Fruit fly (Drosophila melanogaster) whole organism, wandering third instar larva: ENCODE results near the gene IP3K2.

ENCODE experiments used
- Abd-B ChIP-seq: fragments of >200 bp; optimal IDR thresholded peaks from 2 replicates; lab custom pipeline; 2017; ENCODE audit warnings: missing biosample characterization, missing genetic modification characterization
- CG32264 ChIP-seq: fragments of 200-800 bp; sonication (Bioruptor generic); optimal IDR thresholded peaks from 2 replicates; lab custom pipeline; 2016; ENCODE audit warnings: missing biosample characterization, missing genetic modification characterization
- CG9705 ChIP-seq: fragments of 200-800 bp; sonication (Bioruptor generic); optimal IDR thresholded peaks from 2 replicates; lab custom pipeline; 2018; ENCODE audit warnings: missing biosample characterization, mild to moderate bottlenecking, missing genetic modification characterization
- CrebA ChIP-seq: fragments of 200-800 bp; sonication (Bioruptor generic); optimal IDR thresholded peaks from 2 replicates; lab custom pipeline; 2016; ENCODE audit warnings: missing biosample characterization, mild to moderate bottlenecking, missing genetic modification characterization, borderline replicate concordance
- Dfd ChIP-seq: fragments of >200 bp; optimal IDR thresholded peaks from 2 replicates; lab custom pipeline; 2017; ENCODE audit warnings: missing biosample characterization, missing genetic modification characterization
- Dif ChIP-seq: fragments of 200-275, 200-300 bp; sonication (Bioruptor generic); optimal IDR thresholded peaks from 2 replicates; lab custom pipeline; 2018; ENCODE audit warnings: missing biosample characterization, missing genetic modification characterization; ENCODE audit not compliant: partially characterized antibody
- GATAd ChIP-seq: sonication (Bioruptor generic); optimal IDR thresholded peaks from 2 replicates; lab custom pipeline; 2016; ENCODE audit warnings: missing biosample characterization, missing genetic modification characterization
- HLH106 ChIP-seq: fragments of 200-800 bp; optimal IDR thresholded peaks from 3 replicates; lab custom pipeline; 2019; ENCODE audit warnings: missing biosample characterization, mild to moderate bottlenecking, missing genetic modification characterization, moderate library complexity
- Hnf4 ChIP-seq: fragments of 200-800 bp; sonication (Bioruptor generic); optimal IDR thresholded peaks from 2 replicates; lab custom pipeline; 2016; ENCODE audit warnings: missing biosample characterization, mild to moderate bottlenecking, missing genetic modification characterization
- Hr78 ChIP-seq: fragments of >200 bp; optimal IDR thresholded peaks from 2 replicates; lab custom pipeline; 2017; ENCODE audit warnings: missing biosample characterization, missing genetic modification characterization
- Hr83 ChIP-seq: fragments of 200-300 bp; sonication (Bioruptor generic); optimal IDR thresholded peaks from 2 replicates; lab custom pipeline; 2016; ENCODE audit warnings: missing biosample characterization, mild to moderate bottlenecking, missing genetic modification characterization, moderate library complexity; ENCODE audit not compliant: poor library complexity, severe bottlenecking
- Jra ChIP-seq: sonication (Bioruptor generic); optimal IDR thresholded peaks from 2 replicates; lab custom pipeline; 2016; ENCODE audit warnings: missing biosample characterization, missing genetic modification characterization
- Mio ChIP-seq: sonication (Bioruptor generic); optimal IDR thresholded peaks from 2 replicates; lab custom pipeline; 2016; ENCODE audit warnings: missing biosample characterization, missing genetic modification characterization
- Myc ChIP-seq: fragments of >200 bp; optimal IDR thresholded peaks from 2 replicates; lab custom pipeline; 2017
- N ChIP-seq: fragments of >200 bp; optimal IDR thresholded peaks from 2 replicates; lab custom pipeline; 2018; ENCODE audit warnings: missing biosample characterization, missing external identifiers, missing genetic modification characterization
- OdsH ChIP-seq: fragments of 200-800 bp; sonication (Bioruptor generic); optimal IDR thresholded peaks from 2 replicates; lab custom pipeline; 2016; ENCODE audit warnings: missing biosample characterization, mild to moderate bottlenecking, missing genetic modification characterization
- Rel ChIP-seq, 2 experiments: fragments of 200-800 bp; sonication (Bioruptor generic) in 1 of 2; optimal IDR thresholded peaks; 2 replicates in 1 of 2; 3 replicates in 1 of 2; lab custom pipeline; 2016 to 2019; ENCODE audit warnings: mild to moderate bottlenecking in 2 of 2, missing biosample characterization in 2 of 2, missing genetic modification characterization in 2 of 2, moderate library complexity in 1 of 2
- Sp1 ChIP-seq: fragments of 200-800 bp; sonication (Bioruptor generic); optimal IDR thresholded peaks from 3 replicates; lab custom pipeline; 2019; ENCODE audit warnings: missing biosample characterization, mild to moderate bottlenecking, missing genetic modification characterization, moderate library complexity
- Vsx2 ChIP-seq: fragments of 200-300, 225-300 bp; sonication (Bioruptor generic); optimal IDR thresholded peaks from 2 replicates; lab custom pipeline; 2018; ENCODE audit warnings: missing biosample characterization, missing genetic modification characterization; ENCODE audit not compliant: partially characterized antibody
- br ChIP-seq: fragments of 200-800 bp; sonication (Bioruptor generic); optimal IDR thresholded peaks from 2 replicates; lab custom pipeline; 2016; ENCODE audit warnings: missing biosample characterization, missing genetic modification characterization
- brk ChIP-seq: fragments of 200-800 bp; sonication (Bioruptor generic); optimal IDR thresholded peaks from 2 replicates; lab custom pipeline; 2016; ENCODE audit warnings: missing biosample characterization, mild to moderate bottlenecking, missing genetic modification characterization
- dl ChIP-seq, 2 experiments: fragments of 175-275, 200-275 bp in 1 of 2; fragments of 200-275 bp in 1 of 2; sonication (Bioruptor generic); optimal IDR thresholded peaks; lab custom pipeline; 2018; ENCODE audit warnings: mild to moderate bottlenecking in 2 of 2, missing biosample characterization in 2 of 2, missing genetic modification characterization in 2 of 2, moderate library complexity in 2 of 2; ENCODE audit not compliant: partially characterized antibody in 2 of 2, insufficient read depth in 1 of 2
- dmrt93B ChIP-seq: fragments of 200-800 bp; sonication (Bioruptor generic); optimal IDR thresholded peaks from 2 replicates; lab custom pipeline; 2018; ENCODE audit warnings: missing biosample characterization, mild to moderate bottlenecking, missing genetic modification characterization
- dsf ChIP-seq: sonication (Bioruptor generic); optimal IDR thresholded peaks from 2 replicates; lab custom pipeline; 2016; ENCODE audit warnings: missing biosample characterization, missing genetic modification characterization, borderline replicate concordance
- ey ChIP-seq: fragments of 200-800 bp; sonication (Bioruptor generic); optimal IDR thresholded peaks from 2 replicates; lab custom pipeline; 2016; ENCODE audit warnings: missing biosample characterization, missing genetic modification characterization
- foxo ChIP-seq, 2 experiments: fragments of 200-800 bp; sonication (Bioruptor generic); optimal IDR thresholded peaks; 2 replicates in 1 of 2; 3 replicates in 1 of 2; lab custom pipeline; 2016 to 2017; ENCODE audit warnings: missing biosample characterization in 2 of 2, missing genetic modification characterization in 2 of 2
- fru ChIP-seq: fragments of 200-800 bp; sonication (Bioruptor generic); optimal IDR thresholded peaks from 3 replicates; lab custom pipeline; 2016; ENCODE audit warnings: missing biosample characterization, mild to moderate bottlenecking, missing genetic modification characterization
- h ChIP-seq: fragments of 200-800 bp; sonication (Bioruptor generic); optimal IDR thresholded peaks from 3 replicates; lab custom pipeline; 2016; ENCODE audit warnings: missing biosample characterization, mild to moderate bottlenecking, missing genetic modification characterization
- jim ChIP-seq: fragments of 175-275, 200-325 bp; sonication (Bioruptor generic); optimal IDR thresholded peaks from 2 replicates; lab custom pipeline; 2016; ENCODE audit warnings: missing biosample characterization, mild to moderate bottlenecking, missing genetic modification characterization
- lola ChIP-seq: fragments of >200 bp; optimal IDR thresholded peaks from 2 replicates; lab custom pipeline; 2017; ENCODE audit warnings: missing biosample characterization, missing genetic modification characterization
- pan ChIP-seq: fragments of >200 bp; optimal IDR thresholded peaks from 2 replicates; lab custom pipeline; 2017
- psq ChIP-seq: fragments of 200-800 bp; sonication (Bioruptor generic); optimal IDR thresholded peaks from 3 replicates; lab custom pipeline; 2017; ENCODE audit warnings: missing biosample characterization, mild to moderate bottlenecking, missing genetic modification characterization, moderate library complexity
- rgr ChIP-seq: fragments of 200-800 bp; sonication (Bioruptor generic); optimal IDR thresholded peaks from 3 replicates; lab custom pipeline; 2016; ENCODE audit warnings: missing biosample characterization, mild to moderate bottlenecking, missing genetic modification characterization
- sage ChIP-seq: fragments of 200-800 bp; sonication (Bioruptor generic); optimal IDR thresholded peaks from 2 replicates; lab custom pipeline; 2016; ENCODE audit warnings: missing biosample characterization, mild to moderate bottlenecking, missing genetic modification characterization
- sv ChIP-seq: fragments of 200-800 bp; sonication (Bioruptor generic); optimal IDR thresholded peaks from 3 replicates; lab custom pipeline; 2016; ENCODE audit warnings: missing biosample characterization, missing genetic modification characterization
- tai ChIP-seq: sonication (Bioruptor generic); optimal IDR thresholded peaks from 2 replicates; lab custom pipeline; 2016; ENCODE audit warnings: missing biosample characterization, missing genetic modification characterization
- usp ChIP-seq: fragments of >200 bp; optimal IDR thresholded peaks from 2 replicates; lab custom pipeline; 2017; ENCODE audit warnings: missing biosample characterization, missing genetic modification characterization
- woc ChIP-seq: sonication (Bioruptor generic); optimal IDR thresholded peaks from 2 replicates; lab custom pipeline; 2016; ENCODE audit warnings: missing biosample characterization, mild to moderate bottlenecking, missing genetic modification characterization

Gene IP3K2

DNA sequence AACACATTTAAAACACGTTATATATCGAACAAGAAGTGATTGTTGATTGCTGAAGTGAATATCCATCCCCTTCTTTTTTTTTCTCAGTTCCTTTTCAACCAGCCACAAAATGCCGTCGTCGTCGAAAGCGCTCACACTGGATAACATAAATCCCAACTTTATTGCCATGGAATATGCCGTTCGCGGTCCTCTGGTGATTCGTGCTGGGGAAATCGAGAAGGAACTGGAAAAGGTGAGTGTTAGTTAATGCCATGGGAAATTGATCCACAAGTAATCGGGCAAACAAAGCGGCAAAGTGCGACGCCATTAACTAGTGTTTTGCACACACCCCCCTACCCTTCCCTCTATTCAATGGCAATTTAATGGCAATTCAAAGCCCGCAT, 70.7 kb downstream of the IP3K2 start:
- TF ChIP-seq fru (GFP tag; lab: Kevin White, UChicago) (no peak), brk (GFP tag; lab: Kevin White, UChicago) (no peak), dl (GFP tag; optimal IDR thresholded peaks at IDR 0.05; lab: Kevin White, UChicago; ENCODE audit: insufficient read depth in 1 of 2, partially characterized antibody in 2 of 2) (no peak), Dfd (GFP tag; lab: Kevin White, UChicago) (no peak), foxo (GFP tag; optimal IDR thresholded peaks at IDR 0.05; lab: Kevin White, UChicago) (no peak), pan (no peak), OdsH (GFP tag; lab: Kevin White, UChicago) (no peak), GATAd (GFP tag; lab: Kevin White, UChicago) (no peak), CG32264 (GFP tag; lab: Kevin White, UChicago) (no peak), Jra (no peak), Sp1 (GFP tag; lab: Kevin White, UChicago) (no peak), HLH106 (no peak), sv (GFP tag; lab: Kevin White, UChicago) (no peak), woc (no peak)
- TF ChIP-seq, all 38 proteins: peak for 0

DNA sequence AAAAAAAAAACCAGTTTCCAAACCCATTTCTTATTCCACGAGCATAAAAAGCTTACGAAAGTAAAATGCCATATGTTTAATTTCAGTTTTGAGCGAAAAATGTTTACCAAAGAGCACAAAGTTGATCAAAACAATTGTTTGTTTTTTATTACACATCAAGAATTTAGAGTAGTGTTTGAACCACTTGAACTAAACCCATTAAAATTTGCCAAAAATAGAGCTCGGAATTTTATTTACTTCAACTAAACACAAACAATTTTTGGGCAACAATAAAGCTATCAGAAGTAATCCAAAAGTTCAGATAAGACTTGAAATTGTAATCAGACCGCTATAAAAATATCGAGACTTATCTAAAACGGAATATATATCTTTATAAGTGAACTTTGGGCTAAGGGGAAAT, 71.5 kb downstream of the IP3K2 start:
- TF ChIP-seq Sp1 (GFP tag; lab: Kevin White, UChicago) (no peak), rgr (GFP tag; lab: Kevin White, UChicago) (no peak), HLH106 (no peak), Mio (GFP tag; lab: Kevin White, UChicago) (no peak), usp (GFP tag; lab: Kevin White, UChicago) (no peak), dl (GFP tag; optimal IDR thresholded peaks at IDR 0.05; lab: Kevin White, UChicago; ENCODE audit: insufficient read depth in 1 of 2, partially characterized antibody in 2 of 2) (no peak)

DNA sequence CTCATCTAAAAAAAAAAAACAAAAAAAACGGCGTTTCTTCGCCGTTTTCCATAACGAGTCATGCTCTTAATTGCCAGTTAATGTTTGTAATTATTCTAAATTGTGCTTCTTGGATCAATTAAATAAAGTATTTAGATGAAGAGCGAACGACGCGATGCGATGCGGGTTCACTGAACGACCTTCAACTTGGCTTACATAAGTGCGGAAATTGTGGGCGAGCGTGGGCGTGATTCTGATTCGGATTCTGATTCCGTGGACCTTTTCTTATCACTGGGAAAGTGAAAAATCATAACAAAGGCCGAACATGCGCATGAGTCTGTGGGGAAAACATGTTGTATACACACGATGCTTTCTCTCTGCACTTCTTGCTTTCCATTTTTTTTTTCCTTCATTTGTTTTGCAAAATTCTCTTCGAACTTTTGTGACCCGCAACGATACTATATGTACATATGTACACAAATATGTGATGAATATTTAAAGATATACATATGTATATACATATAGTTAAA, 72.1 kb downstream of the IP3K2 start:
- TF ChIP-seq Jra: no peak
- TF ChIP-seq sv (GFP tag; lab: Kevin White, UChicago): no peak
- no peak for TF ChIP-seq dsf (GFP tag; lab: Kevin White, UChicago)
- TF ChIP-seq HLH106: no peak
- no peak for TF ChIP-seq lola (GFP tag; lab: Kevin White, UChicago)
- TF ChIP-seq dl (GFP tag; optimal IDR thresholded peaks at IDR 0.05; lab: Kevin White, UChicago; ENCODE audit: insufficient read depth in 1 of 2, partially characterized antibody in 2 of 2): no peak
- no peak for TF ChIP-seq sage (GFP tag; lab: Kevin White, UChicago)
- no peak for TF ChIP-seq jim (GFP tag; lab: Kevin White, UChicago)
- TF ChIP-seq Abd-B (GFP tag; lab: Kevin White, UChicago): no peak
- TF ChIP-seq Hnf4 (GFP tag; lab: Kevin White, UChicago): no peak
- no peak for TF ChIP-seq Rel (GFP tag; optimal IDR thresholded peaks at IDR 0.05; lab: Kevin White, UChicago)
- no peak for TF ChIP-seq Rel (tag; optimal IDR thresholded peaks at IDR 0.05; lab: Kevin White, UChicago)
- no peak for TF ChIP-seq foxo (GFP tag; optimal IDR thresholded peaks at IDR 0.05; lab: Kevin White, UChicago)
- TF ChIP-seq rgr (GFP tag; lab: Kevin White, UChicago): no peak

DNA sequence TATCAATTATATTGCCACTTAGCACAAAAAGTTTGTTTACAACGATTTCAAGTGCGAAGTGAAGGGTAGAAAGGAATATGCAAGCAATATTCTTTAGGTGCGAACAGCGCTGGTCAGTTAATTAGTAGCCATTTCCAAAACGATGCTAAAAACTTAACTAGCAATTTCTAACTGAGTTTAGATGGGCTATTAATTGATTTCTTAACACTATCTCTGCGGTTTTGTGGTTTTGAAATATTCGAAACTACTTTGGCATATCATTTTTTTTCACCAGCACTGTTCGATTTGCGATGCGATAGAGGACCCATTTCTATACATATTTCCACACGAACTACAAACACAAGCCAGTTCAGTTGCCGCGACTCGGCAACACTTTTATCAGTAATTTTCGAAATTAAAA, 73.1 kb downstream of the IP3K2 start:
- no peak for TF ChIP-seq Hr83 (GFP tag; lab: Kevin White, UChicago)
- TF ChIP-seq sv (GFP tag; lab: Kevin White, UChicago): peak; percentile 0
- TF ChIP-seq Myc: no peak
- TF ChIP-seq N (GFP tag; lab: Kevin White, UChicago): no peak
- TF ChIP-seq CG32264 (GFP tag; lab: Kevin White, UChicago): no peak
- TF ChIP-seq dmrt93B: no peak
- no peak for TF ChIP-seq CrebA (GFP tag; lab: Kevin White, UChicago)
- no peak for TF ChIP-seq Jra
- TF ChIP-seq h: peak; percentile 50
- no peak for TF ChIP-seq CG9705
- TF ChIP-seq Mio (GFP tag; lab: Kevin White, UChicago): no peak
- TF ChIP-seq OdsH (GFP tag; lab: Kevin White, UChicago): no peak
- TF ChIP-seq Hr78 (GFP tag; lab: Kevin White, UChicago): no peak
- no peak for TF ChIP-seq dsf (GFP tag; lab: Kevin White, UChicago)
- no peak for TF ChIP-seq Rel (GFP tag; optimal IDR thresholded peaks at IDR 0.05; lab: Kevin White, UChicago)
- no peak for TF ChIP-seq Rel (tag; optimal IDR thresholded peaks at IDR 0.05; lab: Kevin White, UChicago)
- no peak for TF ChIP-seq woc
- TF ChIP-seq fru (GFP tag; lab: Kevin White, UChicago): peak; percentile 55
- no peak for TF ChIP-seq pan
- peak; percentile 51 for TF ChIP-seq rgr (GFP tag; lab: Kevin White, UChicago)
- TF ChIP-seq GATAd (GFP tag; lab: Kevin White, UChicago): no peak
- TF ChIP-seq Dfd (GFP tag; lab: Kevin White, UChicago): no peak
- no peak for TF ChIP-seq Dif (GFP tag; lab: Kevin White, UChicago)
- peak in 1 of 2 experiments; percentile 57 for TF ChIP-seq foxo (GFP tag; optimal IDR thresholded peaks at IDR 0.05; lab: Kevin White, UChicago)
- TF ChIP-seq lola (GFP tag; lab: Kevin White, UChicago): no peak
- TF ChIP-seq psq (GFP tag; lab: Kevin White, UChicago): peak; percentile 22
- no peak for TF ChIP-seq sage (GFP tag; lab: Kevin White, UChicago)
- TF ChIP-seq brk (GFP tag; lab: Kevin White, UChicago): no peak
- TF ChIP-seq usp (GFP tag; lab: Kevin White, UChicago): no peak
- no peak for TF ChIP-seq Vsx2
- no peak for TF ChIP-seq HLH106
- TF ChIP-seq tai (GFP tag; lab: Kevin White, UChicago): peak; percentile 1
- TF ChIP-seq br (GFP tag; lab: Kevin White, UChicago): no peak
- no peak for TF ChIP-seq Sp1 (GFP tag; lab: Kevin White, UChicago)
- peak; percentile 34 for TF ChIP-seq ey
- TF ChIP-seq jim (GFP tag; lab: Kevin White, UChicago): no peak
- TF ChIP-seq Abd-B (GFP tag; lab: Kevin White, UChicago): no peak
- TF ChIP-seq Hnf4 (GFP tag; lab: Kevin White, UChicago): no peak
